Worm (Caenorhabditis elegans): ENCODE measurements around the gene C18A3.10.

The C18A3.10 gene

DNA sequence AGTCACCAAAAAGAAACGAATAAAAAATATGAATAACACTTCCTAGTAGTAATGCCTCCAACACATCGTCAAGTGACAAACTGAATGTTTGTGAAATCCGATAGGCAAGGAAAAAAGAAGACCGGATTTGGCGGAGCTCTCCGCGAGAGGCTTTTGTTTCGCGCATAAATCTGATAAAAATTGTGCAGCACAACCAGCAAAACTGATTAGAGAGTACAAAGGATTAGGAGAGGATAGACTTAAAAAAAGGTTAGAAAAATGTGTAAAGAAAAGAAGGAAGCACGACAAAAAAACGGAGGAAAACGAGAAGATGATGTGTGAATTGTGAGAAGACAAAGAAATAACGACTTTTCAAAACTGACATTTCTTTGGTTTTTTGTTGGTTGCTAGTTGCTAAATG is 12.1 kb upstream of the C18A3.10 start, which contains the start of gene rab-3:
rab-3 (minus strand) TSS at position 147 of the 400 bp plus-strand sequence.
- TF ChIP-seq unc-62 (GFP tag; optimal IDR thresholded peaks at IDR 0.05): no peak

DNA sequence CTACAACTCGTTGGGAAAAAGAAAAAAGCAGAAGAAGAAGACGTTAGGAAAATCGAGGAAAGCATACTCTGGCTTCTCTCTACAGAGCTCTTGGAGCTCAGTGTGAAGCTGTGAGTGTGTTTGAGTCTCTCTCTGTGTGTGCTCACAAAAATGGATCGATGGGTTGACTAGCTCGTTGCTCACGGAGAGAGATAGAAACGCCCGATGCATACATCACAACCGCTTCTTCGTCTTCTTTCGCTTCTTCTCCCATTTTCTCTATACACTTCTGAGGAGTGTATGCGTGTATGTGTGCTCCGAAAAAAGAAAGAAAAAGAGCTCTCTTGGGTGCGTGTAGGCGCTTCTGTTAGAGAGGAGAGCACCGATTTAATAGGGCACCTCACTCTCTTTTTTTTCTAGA is 9.4 kb upstream of the C18A3.10 start:
- no peak for TF ChIP-seq unc-62 (GFP tag; optimal IDR thresholded peaks at IDR 0.05)

DNA sequence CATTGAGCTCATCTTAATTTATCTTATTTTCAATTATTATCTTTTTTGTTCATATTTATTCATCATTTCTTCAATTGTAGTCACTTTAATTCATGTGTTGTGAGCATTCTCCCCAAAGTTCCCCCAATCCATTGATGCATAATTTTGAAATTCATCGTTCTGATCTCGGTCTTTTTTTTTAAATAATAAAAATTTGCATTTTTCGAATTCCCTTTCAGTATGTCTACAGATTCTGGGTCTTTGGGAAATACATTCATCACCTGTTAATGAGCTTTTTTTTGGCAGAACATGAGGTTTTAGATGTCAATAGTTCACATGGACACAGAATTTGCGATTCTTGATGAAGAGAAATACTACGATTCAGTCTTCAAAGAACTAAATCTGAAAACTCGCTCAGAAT is 4.2 kb upstream of the C18A3.10 start, which contains the start of gene damt-1:
damt-1 (plus strand) TSS at position 301 of the 400 bp plus-strand sequence.
- no peak for TF ChIP-seq unc-62 (GFP tag; optimal IDR thresholded peaks at IDR 0.05)

- no peak for TF ChIP-seq unc-62 (GFP tag; optimal IDR thresholded peaks at IDR 0.05)
Observed at ce11 chrII:5717831-5718230, 2.2 kb upstream of the C18A3.10 start, which contains the start of gene zipt-3. TSS of gene zipt-3 (plus strand) at chrII:5718131.

DNA sequence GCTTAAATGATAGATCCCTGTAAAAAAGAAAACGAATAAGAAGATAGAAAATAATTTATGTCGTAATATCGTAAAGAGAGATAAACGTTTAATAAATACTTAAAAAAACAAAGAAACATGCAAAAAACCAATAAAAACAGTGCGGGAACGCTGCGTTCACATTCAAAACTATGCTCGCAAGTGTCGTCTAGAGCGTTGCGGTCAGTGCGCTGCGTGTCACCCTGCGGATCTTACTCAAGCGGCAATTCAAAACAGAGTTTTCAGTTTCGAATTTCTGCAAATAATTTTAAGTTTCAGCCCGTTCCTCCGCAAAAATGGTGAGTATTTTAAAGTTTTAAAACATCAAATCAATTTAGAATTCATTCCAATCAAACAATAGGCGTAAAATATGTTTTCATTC is 838 bp downstream of the C18A3.10 start, which contains the start of the genes tiar-1 and lelo-4:
tiar-1 (minus strand) TSS at position 17 of the 400 bp plus-strand sequence.
lelo-4 (plus strand) TSS at position 118 of the 400 bp plus-strand sequence.
- TF ChIP-seq unc-62 (GFP tag; optimal IDR thresholded peaks at IDR 0.05): no peak

- TF ChIP-seq unc-62 (GFP tag; optimal IDR thresholded peaks at IDR 0.05): no peak
Observed at ce11 chrII:5712126-5712525, 3.5 kb downstream of the C18A3.10 start.

ce11 chrII:5710835-5711234 is 4.8 kb downstream of the C18A3.10 start:
- TF ChIP-seq unc-62 (GFP tag; optimal IDR thresholded peaks at IDR 0.05): no peak

- no peak for TF ChIP-seq unc-62 (GFP tag; optimal IDR thresholded peaks at IDR 0.05)
Observed at ce11 chrII:5708154-5708553, 7.5 kb downstream of the C18A3.10 start.

DNA sequence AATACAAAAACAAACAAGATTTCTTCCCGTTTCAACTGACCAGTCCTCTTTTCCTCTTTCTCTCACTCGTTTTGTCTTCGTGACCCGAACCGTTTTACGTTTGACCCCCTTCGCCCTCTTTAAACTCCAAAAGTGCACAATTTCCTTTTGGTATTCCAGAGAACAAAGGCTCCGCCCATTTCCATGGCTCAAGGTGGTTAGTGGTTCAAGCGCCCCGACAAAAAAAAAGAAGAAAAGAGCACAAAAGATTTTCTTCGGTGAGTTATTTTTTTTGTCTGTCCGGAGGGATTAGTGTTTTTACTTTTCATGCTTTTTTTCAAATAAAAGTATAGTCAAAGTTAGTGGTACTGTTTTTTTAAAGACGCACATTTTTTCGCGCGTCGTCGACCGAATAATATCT is 8.1 kb downstream of the C18A3.10 start, which contains the start of gene osta-2:
osta-2 (plus strand) TSS at position 160 of the 400 bp plus-strand sequence.
- TF ChIP-seq unc-62 (GFP tag; optimal IDR thresholded peaks at IDR 0.05): no peak

DNA sequence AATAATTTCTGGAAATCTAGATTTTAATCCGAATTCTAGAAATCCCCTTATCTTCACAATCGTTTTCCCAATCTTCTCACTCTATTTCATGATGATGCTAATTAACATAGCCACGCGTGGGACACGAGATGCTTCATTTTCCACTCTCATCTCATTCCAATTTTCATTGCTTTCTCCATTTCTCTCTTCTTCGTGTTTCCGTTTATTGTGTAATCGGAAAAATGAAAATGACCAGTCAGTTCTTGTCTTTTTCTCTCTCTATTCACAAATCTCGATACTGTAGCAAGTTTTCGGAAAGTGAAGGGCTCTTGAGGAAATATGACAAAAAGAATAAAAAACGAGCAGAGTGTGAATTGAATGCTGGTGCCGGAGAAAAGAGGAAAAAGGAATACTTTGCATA is 11.2 kb downstream of the C18A3.10 start:
- no peak for TF ChIP-seq unc-62 (GFP tag; optimal IDR thresholded peaks at IDR 0.05)

DNA sequence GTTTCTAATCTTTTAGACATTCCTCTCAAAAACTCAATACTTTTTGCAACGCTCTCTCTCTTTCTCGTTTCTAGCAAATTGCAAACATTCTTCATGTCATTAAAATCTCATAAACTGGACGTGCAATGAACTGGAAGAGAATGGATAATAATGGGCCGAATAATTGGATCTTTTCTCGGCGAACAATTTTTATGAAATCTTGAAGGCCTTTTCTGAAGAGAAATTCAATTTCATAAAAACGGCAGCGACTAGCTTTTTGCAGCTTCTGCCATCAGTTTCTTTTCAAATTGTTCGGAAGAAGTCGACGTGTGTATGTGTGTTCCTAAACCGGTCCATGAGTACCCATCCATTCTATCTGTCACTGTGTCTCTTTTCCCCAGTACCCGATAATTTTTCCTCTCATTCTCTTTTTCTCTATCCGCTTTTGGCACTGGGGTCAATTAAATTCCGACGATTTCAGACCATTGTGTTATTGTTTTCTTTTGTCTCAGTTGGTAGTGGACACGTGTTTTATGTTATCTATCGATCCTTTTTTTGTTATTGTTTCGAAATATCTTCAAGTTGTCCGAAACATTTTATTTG is 12.9 kb downstream of the C18A3.10 start:
- TF ChIP-seq unc-62 (GFP tag; optimal IDR thresholded peaks at IDR 0.05): no peak

DNA sequence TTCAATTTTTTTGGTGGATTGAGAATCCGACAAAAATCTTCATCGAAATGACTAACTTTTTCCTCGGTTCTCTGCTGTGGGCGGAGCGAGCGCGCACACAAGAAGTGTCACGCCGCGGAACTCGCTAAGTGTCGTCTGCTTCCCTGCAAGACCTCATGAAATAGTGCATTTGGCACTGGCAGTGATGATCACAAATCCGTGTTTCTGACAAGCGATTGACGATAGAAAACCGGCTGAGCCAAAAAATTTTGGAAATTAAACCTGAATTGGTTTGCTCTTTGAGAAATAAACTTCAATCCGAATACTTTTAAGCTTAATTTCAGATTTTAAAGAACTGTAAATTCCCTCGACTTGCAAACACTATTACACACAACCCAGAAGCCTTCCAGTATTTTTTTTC is 14.2 kb downstream of the C18A3.10 start:
- TF ChIP-seq unc-62 (GFP tag; optimal IDR thresholded peaks at IDR 0.05): no peak

DNA sequence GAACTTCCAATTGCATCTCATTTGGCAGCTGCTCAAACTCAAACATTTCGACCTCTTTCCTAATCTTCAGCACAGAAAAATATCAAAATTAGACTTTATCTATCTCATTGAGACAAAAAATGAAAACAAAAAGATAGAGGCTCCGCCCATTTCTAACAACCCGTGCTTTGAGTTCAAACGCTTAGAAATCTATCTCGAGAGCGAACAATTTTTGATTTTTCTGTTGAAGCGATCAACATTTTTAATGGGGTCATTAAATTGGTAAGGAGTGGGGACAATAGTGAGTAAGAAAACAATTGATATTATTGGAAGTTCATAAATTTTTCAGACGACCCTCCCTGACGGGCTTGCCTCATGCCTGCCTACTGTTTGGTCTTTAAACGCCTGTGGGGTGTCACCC is 16.8 kb downstream of the C18A3.10 start, which contains the start of the genes C25H3.10 and C25H3.1:
C25H3.10 (minus strand) TSS at position 101 of the 400 bp plus-strand sequence.
C25H3.1 (plus strand) TSS at position 203 of the 400 bp plus-strand sequence.
- no peak for TF ChIP-seq unc-62 (GFP tag; optimal IDR thresholded peaks at IDR 0.05)

DNA sequence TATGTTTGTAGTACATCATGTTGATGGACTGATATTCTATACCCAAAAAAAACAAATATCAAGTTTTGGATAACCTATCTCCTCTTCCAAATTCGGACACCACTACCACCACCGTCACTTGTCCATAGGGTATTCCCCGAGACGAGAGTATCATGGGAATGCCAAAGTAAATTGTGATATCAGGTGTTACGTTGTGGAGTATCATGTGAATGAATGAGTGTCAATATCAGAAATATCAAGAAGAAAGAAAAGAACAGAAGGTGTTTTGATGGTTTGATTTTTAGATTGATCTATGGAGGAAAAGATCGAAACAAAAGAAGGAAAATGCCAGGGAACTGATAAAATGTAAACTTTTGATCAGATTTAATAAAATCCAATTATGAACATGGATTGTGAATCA is 17.4 kb downstream of the C18A3.10 start:
- no peak for TF ChIP-seq unc-62 (GFP tag; optimal IDR thresholded peaks at IDR 0.05)

ce11 chrII:5697338-5697737 is 18.3 kb downstream of the C18A3.10 start:
- TF ChIP-seq unc-62 (GFP tag; optimal IDR thresholded peaks at IDR 0.05): no peak

DNA sequence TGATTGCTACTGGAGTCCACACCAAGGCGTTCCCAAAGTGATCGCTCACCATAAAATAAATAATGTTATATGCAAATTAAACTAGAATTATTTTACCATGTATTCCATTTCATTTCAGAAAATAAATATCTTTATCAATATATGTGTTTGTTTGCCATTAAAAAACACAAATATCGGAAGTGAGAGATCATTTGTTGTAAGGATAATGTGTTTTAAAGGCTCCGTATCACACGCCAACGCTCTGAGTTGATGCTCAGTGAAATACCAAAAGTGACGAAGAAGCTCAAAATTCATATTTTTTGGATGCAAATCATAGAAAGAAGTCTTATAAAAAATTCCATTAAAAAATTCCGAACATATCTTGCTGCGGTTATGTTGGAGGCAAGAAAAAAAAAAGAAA is 19.4 kb downstream of the C18A3.10 start:
- TF ChIP-seq unc-62 (GFP tag; optimal IDR thresholded peaks at IDR 0.05): no peak

DNA sequence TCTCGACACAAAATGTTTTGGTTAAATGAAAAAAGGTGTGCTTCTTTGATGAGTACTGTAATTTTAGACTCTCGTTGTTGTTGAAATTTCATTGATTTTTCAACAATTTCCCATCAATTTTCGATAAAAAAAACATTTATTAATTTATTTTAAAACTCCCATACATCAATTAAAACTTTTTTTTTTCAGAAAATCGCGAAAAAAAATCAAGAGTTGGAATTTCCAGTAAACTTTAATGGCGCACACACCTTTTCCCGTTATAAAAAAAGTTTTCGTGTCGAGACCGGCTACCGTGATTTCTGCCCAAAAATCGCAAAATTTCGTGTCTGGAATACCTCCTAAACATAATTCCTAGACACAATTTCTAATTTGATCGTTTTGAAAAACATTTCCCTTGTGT is 20.8 kb downstream of the C18A3.10 start, which contains the start of gene C25H3.14:
C25H3.14 (plus strand) TSS at position 301 of the 400 bp plus-strand sequence.
- TF ChIP-seq unc-62 (GFP tag; optimal IDR thresholded peaks at IDR 0.05): no peak

Data from whole organism, dauer.